Worm (Caenorhabditis elegans) whole organism, young adult: ENCODE data around the gene W05B10.3.

Experiments used
- B0336.3 ChIP-seq: fragments of 200-800 bp; sonication (Bioruptor generic); IDR thresholded peaks from 2 replicates; pipeline ENCODE4 v1.3.6; 2022; ENCODE audit warnings: missing genetic modification characterization, missing compliant biosample characterization
- F55B11.4 ChIP-seq: sonication (generic microtip); optimal IDR thresholded peaks from 2 replicates; lab custom pipeline; 2016; ENCODE audit warnings: missing compliant biosample characterization, missing genetic modification characterization, borderline replicate concordance; ENCODE audit not compliant: insufficient read depth
- attf-3 ChIP-seq: fragments of 200-800 bp; sonication (Bioruptor generic); conservative IDR thresholded peaks from 2 replicates; pipeline ENCODE4 v1.3.6; 2022; ENCODE audit warnings: missing genetic modification reagents, missing genetic modification characterization, missing compliant biosample characterization
- snpc-4 ChIP-seq, 5 experiments: fragments of 150-350 bp in 1 of 5; sonication (generic microtip) in 4 of 5; optimal IDR thresholded peaks; 2 replicates each; lab custom pipeline; 2014 to 2018; ENCODE audit warnings: missing genetic modification characterization in 5 of 5, missing biosample characterization in 3 of 5, antibody characterized with exemption in 2 of 5, mild to moderate bottlenecking in 2 of 5, missing compliant biosample characterization in 2 of 5, missing genotype in 2 of 5, moderate library complexity in 2 of 5, missing genetic modification reagents in 1 of 5
- unc-62 ChIP-seq: fragments of 150-350 bp; optimal IDR thresholded peaks from 2 replicates; lab custom pipeline; 2014; ENCODE audit warnings: missing biosample characterization, missing genetic modification reagents, missing genetic modification characterization
- ztf-28 ChIP-seq: fragments of 200-800 bp; sonication (Bioruptor generic); IDR thresholded peaks from 2 replicates; pipeline ENCODE4 v1.3.6; 2022; ENCODE audit warnings: missing genetic modification reagents, missing genetic modification characterization, missing compliant biosample characterization

ce11 chrV:12637764-12638502 lies 23.6 kb downstream of the W05B10.3 start:
- TF ChIP-seq snpc-4 (GFP tag; optimal IDR thresholded peaks at IDR 0.05; lab: Kevin White, UChicago), result no peak
- TF ChIP-seq snpc-4 (tag; optimal IDR thresholded peaks at IDR 0.05; lab: Kevin White, UChicago), result no peak
- TF ChIP-seq ztf-28 (GFP tag; lab: Robert Waterston, UW), result no peak
- TF ChIP-seq F55B11.4 (tag; lab: Kevin White, UChicago), result no peak
- no peak for TF ChIP-seq B0336.3
- TF ChIP-seq attf-3 (GFP tag; lab: Robert Waterston, UW), result no peak
- TF ChIP-seq unc-62 (GFP tag; lab: Kevin White, UChicago), result no peak
